Fruit fly (Drosophila melanogaster) S2 (cell line): Measurements from ENCODE around the gene CG31347.

Source experiments
- CG8478 ChIP-seq: fragments of >200 bp; optimal IDR thresholded peaks from 2 replicates; lab custom pipeline; 2018
- CTCF ChIP-seq, 2 experiments: fragments of >200 bp; optimal IDR thresholded peaks; 2 replicates each; lab custom pipeline; 2018

Gene CG31347

dm6 chr3R:12685290-12685689 lies 7.1 kb downstream of the CG31347 start:
- TF ChIP-seq CG8478 (lab: Kevin White, UChicago) (no peak), CTCF (optimal IDR thresholded peaks at IDR 0.05; lab: Kevin White, UChicago) (no peak)

- TF ChIP-seq CTCF (optimal IDR thresholded peaks at IDR 0.05; lab: Kevin White, UChicago): no peak
Measured at dm6 chr3R:12681275-12681674, 11.1 kb downstream of the CG31347 start, which contains the start of gene Cyp313a4. Gene Cyp313a4 (minus strand): TSS chr3R:12681375.

- TF ChIP-seq CG8478 (lab: Kevin White, UChicago): no peak
- no peak for TF ChIP-seq CTCF (optimal IDR thresholded peaks at IDR 0.05; lab: Kevin White, UChicago)
Measured at dm6 chr3R:12678850-12679249, 13.5 kb downstream of the CG31347 start, which contains the start of gene mbo. Gene mbo (minus strand): TSS chr3R:12679052.

- TF ChIP-seq CTCF (optimal IDR thresholded peaks at IDR 0.05; lab: Kevin White, UChicago): no peak
- no peak for TF ChIP-seq CG8478 (lab: Kevin White, UChicago)
Measured at dm6 chr3R:12676160-12676559, 16.2 kb downstream of the CG31347 start, which contains the start of gene CG43630. Gene CG43630 (minus strand): TSS chr3R:12676260.

- TF ChIP-seq CG8478 (lab: Kevin White, UChicago) (no peak), CTCF (optimal IDR thresholded peaks at IDR 0.05; lab: Kevin White, UChicago) (no peak)
Measured at dm6 chr3R:12674041-12674623, 18.3 kb downstream of the CG31347 start, which contains the start of gene Gnmt. Gene Gnmt (plus strand): TSS chr3R:12674608.

- TF ChIP-seq CG8478 (lab: Kevin White, UChicago) (no peak), CTCF (optimal IDR thresholded peaks at IDR 0.05; lab: Kevin White, UChicago) (no peak)
Measured at dm6 chr3R:12666206-12666834, 26.1 kb downstream of the CG31347 start.

dm6 chr3R:12662531-12662930 lies 29.9 kb downstream of the CG31347 start, which contains the start of gene CG14395:
Gene CG14395 (plus strand): TSS chr3R:12662831.
- TF ChIP-seq CTCF (optimal IDR thresholded peaks at IDR 0.05; lab: Kevin White, UChicago) (no peak), CG8478 (lab: Kevin White, UChicago) (no peak)

dm6 chr3R:12656946-12657566 lies 35.3 kb downstream of the CG31347 start:
- TF ChIP-seq CG8478 (lab: Kevin White, UChicago) (no peak), CTCF (optimal IDR thresholded peaks at IDR 0.05; lab: Kevin White, UChicago) (no peak)

dm6 chr3R:12654253-12654623 lies 38.2 kb downstream of the CG31347 start, which contains the start of gene CG6225:
Gene CG6225 (plus strand): TSS chr3R:12654577.
- TF ChIP-seq CTCF (optimal IDR thresholded peaks at IDR 0.05; lab: Kevin White, UChicago) (no peak), CG8478 (lab: Kevin White, UChicago) (no peak)

- TF ChIP-seq CTCF (optimal IDR thresholded peaks at IDR 0.05; lab: Kevin White, UChicago): no peak
- no peak for TF ChIP-seq CG8478 (lab: Kevin White, UChicago)
Measured at dm6 chr3R:12653511-12654252, 38.7 kb downstream of the CG31347 start.

dm6 chr3R:12652736-12653135 lies 39.7 kb downstream of the CG31347 start:
- TF ChIP-seq CTCF (optimal IDR thresholded peaks at IDR 0.05; lab: Kevin White, UChicago): no peak
- TF ChIP-seq CG8478 (lab: Kevin White, UChicago): no peak

dm6 chr3R:12650537-12650936 lies 41.9 kb downstream of the CG31347 start:
- TF ChIP-seq CTCF (optimal IDR thresholded peaks at IDR 0.05; lab: Kevin White, UChicago) (peak; percentile 67 to 77), CG8478 (lab: Kevin White, UChicago) (no peak)

- TF ChIP-seq CTCF (optimal IDR thresholded peaks at IDR 0.05; lab: Kevin White, UChicago) (no peak), CG8478 (lab: Kevin White, UChicago) (no peak)
Measured at dm6 chr3R:12649099-12650029, 43.0 kb downstream of the CG31347 start.
